Fruit fly (Drosophila melanogaster) whole organism, embryonic: ENCODE results near the gene CG43163.
A peak's percentile ranks its signal among the peaks of the same experiment; 100 is the strongest.

Source experiments
- Bgb ChIP-seq: fragments of 200-800 bp; sonication (Bioruptor generic); IDR thresholded peaks from 2 replicates; pipeline ENCODE4 v1.3.6; 2022; ENCODE audit warnings: missing biosample characterization, missing genetic modification characterization; ENCODE audit not compliant: partially characterized antibody
- BtbVII ChIP-seq: fragments of 200-800 bp; sonication (Bioruptor generic); optimal IDR thresholded peaks from 3 replicates; lab custom pipeline; 2017; ENCODE audit warnings: missing biosample characterization, mild to moderate bottlenecking, missing genetic modification characterization
- C15 ChIP-seq: fragments of 200-800 bp; sonication (Bioruptor generic); IDR thresholded peaks from 3 replicates; pipeline ENCODE4 v1.3.6; 2022; ENCODE audit warnings: missing biosample characterization, missing genetic modification characterization
- CG10543 ChIP-seq: fragments of 200-800 bp; sonication (Bioruptor generic); optimal IDR thresholded peaks from 3 replicates; lab custom pipeline; 2017; ENCODE audit warnings: missing biosample characterization, mild to moderate bottlenecking, missing genetic modification characterization, moderate library complexity
- CG10565 ChIP-seq: fragments of 200-800 bp; sonication (Bioruptor generic); optimal IDR thresholded peaks from 3 replicates; lab custom pipeline; 2016; ENCODE audit warnings: missing biosample characterization, mild to moderate bottlenecking, missing genetic modification characterization
- CG11085 ChIP-seq: fragments of 200-800 bp; sonication (Bioruptor generic); IDR thresholded peaks from 2 replicates; pipeline ENCODE4 v1.3.6; 2022; ENCODE audit warnings: missing biosample characterization, missing genetic modification characterization
- CG11456 ChIP-seq: fragments of 200-800 bp; sonication (Bioruptor generic); IDR thresholded peaks from 3 replicates; pipeline ENCODE4 v1.3.6; 2022; ENCODE audit warnings: missing biosample characterization, missing genetic modification characterization
- CG14441 ChIP-seq: fragments of 200-800 bp; sonication (Bioruptor generic); IDR thresholded peaks from 2 replicates; pipeline ENCODE4 v1.3.6; 2022; ENCODE audit warnings: missing biosample characterization, missing genetic modification characterization
- CG15601 ChIP-seq: fragments of 200-800 bp; sonication (Bioruptor generic); optimal IDR thresholded peaks from 3 replicates; lab custom pipeline; 2019; ENCODE audit warnings: missing biosample characterization, mild to moderate bottlenecking, missing genetic modification characterization, moderate library complexity
- CG1647 ChIP-seq: fragments of 200-800 bp; sonication (Bioruptor generic); optimal IDR thresholded peaks from 3 replicates; lab custom pipeline; 2016; ENCODE audit warnings: missing biosample characterization, missing genetic modification characterization
- CG16815 ChIP-seq: fragments of 200-800 bp; sonication (Bioruptor generic); optimal IDR thresholded peaks from 3 replicates; lab custom pipeline; 2017; ENCODE audit warnings: missing biosample characterization, mild to moderate bottlenecking, missing genetic modification characterization
- CG17568 ChIP-seq: fragments of 200-800 bp; sonication (Bioruptor generic); optimal IDR thresholded peaks from 2 replicates; lab custom pipeline; 2018; ENCODE audit warnings: missing biosample characterization, mild to moderate bottlenecking, missing genetic modification characterization, moderate library complexity
- CG30403 ChIP-seq: fragments of 200-800 bp; sonication (Bioruptor generic); optimal IDR thresholded peaks from 3 replicates; lab custom pipeline; 2016; ENCODE audit warnings: missing biosample characterization, missing genetic modification characterization
- CG33213 ChIP-seq: fragments of 200-800 bp; sonication (Bioruptor generic); optimal IDR thresholded peaks from 3 replicates; lab custom pipeline; 2016; ENCODE audit warnings: missing biosample characterization, missing genetic modification characterization
- CG4360 ChIP-seq: fragments of 200-800 bp; sonication (Bioruptor generic); IDR thresholded peaks from 2 replicates; pipeline ENCODE4 v1.3.6; 2022; ENCODE audit warnings: missing biosample characterization, missing genetic modification characterization
- CG43689 ChIP-seq: fragments of 200-800 bp; sonication (Bioruptor generic); IDR thresholded peaks from 2 replicates; pipeline ENCODE4 v1.3.6; 2022; ENCODE audit warnings: missing biosample characterization, missing genetic modification characterization
- CG6689 ChIP-seq: fragments of 200-800 bp; sonication (Bioruptor generic); IDR thresholded peaks from 2 replicates; pipeline ENCODE4 v1.3.6; 2022; ENCODE audit warnings: missing biosample characterization, missing genetic modification characterization
- CG6813 ChIP-seq: fragments of 200-800 bp; sonication (Bioruptor generic); optimal IDR thresholded peaks from 2 replicates; lab custom pipeline; 2017; ENCODE audit warnings: missing biosample characterization, missing genetic modification characterization, mild to moderate bottlenecking, moderate library complexity, missing genetic modification reagents
- CG7987 ChIP-seq: fragments of 200-800 bp; sonication (Bioruptor generic); optimal IDR thresholded peaks from 2 replicates; lab custom pipeline; 2018; ENCODE audit warnings: missing biosample characterization, mild to moderate bottlenecking, missing genetic modification characterization, moderate library complexity
- D19B ChIP-seq: fragments of 200-800 bp; sonication (Bioruptor generic); optimal IDR thresholded peaks from 2 replicates; lab custom pipeline; 2017; ENCODE audit warnings: missing biosample characterization, mild to moderate bottlenecking, missing genetic modification characterization
- Doc3 ChIP-seq: fragments of 200-800 bp; sonication (Bioruptor generic); IDR thresholded peaks from 3 replicates; pipeline ENCODE4 v1.3.6; 2022; ENCODE audit warnings: missing biosample characterization, missing genetic modification characterization; ENCODE audit not compliant: partially characterized antibody
- E2f1 ChIP-seq: fragments of 200-800 bp; sonication (Bioruptor generic); IDR thresholded peaks from 2 replicates; pipeline ENCODE4 v1.3.6; 2022; ENCODE audit warnings: missing biosample characterization, missing genetic modification characterization
- Gug ChIP-seq: fragments of 200-800 bp; sonication (Bioruptor generic); IDR thresholded peaks from 4 replicates; pipeline ENCODE4 v1.3.6; 2022; ENCODE audit warnings: missing biosample characterization, missing genetic modification characterization
- HLH54F ChIP-seq: fragments of 200-800 bp; sonication (Bioruptor generic); optimal IDR thresholded peaks from 3 replicates; lab custom pipeline; 2016; ENCODE audit warnings: missing biosample characterization, missing genetic modification characterization
- Hand ChIP-seq: fragments of 200-800 bp; sonication (Bioruptor generic); optimal IDR thresholded peaks from 2 replicates; lab custom pipeline; 2017; ENCODE audit warnings: mild to moderate bottlenecking, missing biosample characterization, missing genetic modification reagents, missing genetic modification characterization
- PHDP ChIP-seq: fragments of 200-800 bp; sonication (Bioruptor generic); optimal IDR thresholded peaks from 3 replicates; lab custom pipeline; 2018; ENCODE audit warnings: missing biosample characterization, mild to moderate bottlenecking, missing genetic modification characterization, moderate library complexity
- Ravus ChIP-seq: fragments of 200-800 bp; sonication (Bioruptor generic); IDR thresholded peaks from 2 replicates; pipeline ENCODE4 v1.3.6; 2022; ENCODE audit warnings: missing biosample characterization, missing genetic modification characterization
- Taf1 ChIP-seq: fragments of 200-800 bp; sonication (Bioruptor generic); IDR thresholded peaks from 2 replicates; pipeline ENCODE4 v1.3.6; 2022; ENCODE audit warnings: missing biosample characterization, missing genetic modification characterization
- Tbp ChIP-seq: fragments of >200 bp; optimal IDR thresholded peaks from 2 replicates; lab custom pipeline; 2018; ENCODE audit warnings: missing biosample characterization, missing genetic modification characterization
- aop ChIP-seq: fragments of 200-800 bp; sonication (Bioruptor generic); IDR thresholded peaks from 2 replicates; pipeline ENCODE4 v1.3.6; 2022; ENCODE audit warnings: missing biosample characterization, missing genetic modification characterization
- ara ChIP-seq: fragments of 200-800 bp; sonication (Bioruptor generic); IDR thresholded peaks from 2 replicates; pipeline ENCODE4 v1.3.6; 2022; ENCODE audit warnings: missing biosample characterization, missing genetic modification characterization
- bigmax ChIP-seq: fragments of 200-800 bp; sonication (Bioruptor generic); optimal IDR thresholded peaks from 2 replicates; lab custom pipeline; 2018; ENCODE audit warnings: missing biosample characterization, mild to moderate bottlenecking, missing genetic modification characterization
- cad ChIP-seq: fragments of >200 bp; optimal IDR thresholded peaks from 2 replicates; lab custom pipeline; 2017; ENCODE audit warnings: missing biosample characterization, missing genetic modification characterization
- chif ChIP-seq, 2 experiments: fragments of 200-800 bp; sonication (Bioruptor generic); optimal IDR thresholded peaks; 3 replicates each; lab custom pipeline; 2016; ENCODE audit warnings: missing biosample characterization in 2 of 2, missing genetic modification characterization in 2 of 2
- dan ChIP-seq: fragments of 200-800 bp; sonication (Bioruptor generic); IDR thresholded peaks from 2 replicates; pipeline ENCODE4 v1.3.6; 2022; ENCODE audit warnings: missing biosample characterization, missing genetic modification characterization
- dpn ChIP-seq, 2 experiments: fragments of 200-800 bp; sonication (Bioruptor generic); optimal IDR thresholded peaks; 3 replicates each; lab custom pipeline; 2016; ENCODE audit warnings: missing biosample characterization in 2 of 2, missing genetic modification characterization in 2 of 2
- fd3F ChIP-seq: fragments of 200-800 bp; sonication (Bioruptor generic); optimal IDR thresholded peaks from 2 replicates; lab custom pipeline; 2018; ENCODE audit warnings: missing biosample characterization, mild to moderate bottlenecking, missing genetic modification characterization, moderate library complexity
- fu2 ChIP-seq: fragments of 200-800 bp; sonication (Bioruptor generic); optimal IDR thresholded peaks from 2 replicates; lab custom pipeline; 2016; ENCODE audit warnings: missing biosample characterization, missing genetic modification characterization
- gro ChIP-seq: fragments of 200-800 bp; sonication (Bioruptor generic); optimal IDR thresholded peaks from 2 replicates; lab custom pipeline; 2016; ENCODE audit warnings: missing biosample characterization, missing genetic modification characterization
- gsb ChIP-seq: fragments of 200-800 bp; sonication (Bioruptor generic); IDR thresholded peaks from 2 replicates; pipeline ENCODE4 v1.3.6; 2022; ENCODE audit warnings: missing biosample characterization, missing genetic modification characterization
- inv ChIP-seq: fragments of 200-800 bp; sonication (Bioruptor generic); IDR thresholded peaks from 2 replicates; pipeline ENCODE4 v1.3.6; 2022; ENCODE audit warnings: missing biosample characterization, missing genetic modification characterization; ENCODE audit not compliant: partially characterized antibody
- jumu ChIP-seq: fragments of 200-800 bp; sonication (Bioruptor generic); optimal IDR thresholded peaks from 3 replicates; lab custom pipeline; 2016; ENCODE audit warnings: missing biosample characterization, missing genetic modification characterization
- klu ChIP-seq: fragments of 200-800 bp; sonication (Bioruptor generic); IDR thresholded peaks from 2 replicates; pipeline ENCODE4 v1.3.6; 2022; ENCODE audit warnings: missing biosample characterization, missing genetic modification characterization
- odd ChIP-seq: fragments of 200-800 bp; sonication (Bioruptor generic); optimal IDR thresholded peaks from 2 replicates; lab custom pipeline; 2017; ENCODE audit warnings: missing biosample characterization, mild to moderate bottlenecking, missing genetic modification characterization
- pho ChIP-seq: fragments of 200-800 bp; sonication (Bioruptor generic); optimal IDR thresholded peaks from 2 replicates; lab custom pipeline; 2016; ENCODE audit warnings: missing biosample characterization, missing genetic modification characterization
- slou ChIP-seq: fragments of 200-800 bp; sonication (Bioruptor generic); optimal IDR thresholded peaks from 3 replicates; lab custom pipeline; 2016; ENCODE audit warnings: missing biosample characterization, missing genetic modification characterization
- sqz ChIP-seq: fragments of 200-800 bp; sonication (Bioruptor generic); optimal IDR thresholded peaks from 3 replicates; lab custom pipeline; 2018; ENCODE audit warnings: missing biosample characterization, mild to moderate bottlenecking, missing genetic modification characterization
- sr ChIP-seq: fragments of 200-800 bp; sonication (Bioruptor generic); IDR thresholded peaks from 3 replicates; pipeline ENCODE4 v1.3.6; 2022; ENCODE audit warnings: missing biosample characterization, missing genetic modification characterization
- stc ChIP-seq: fragments of 200-800 bp; sonication (Bioruptor generic); IDR thresholded peaks from 2 replicates; pipeline ENCODE4 v1.3.6; 2022; ENCODE audit warnings: missing biosample characterization, missing genetic modification characterization
- tna ChIP-seq: fragments of 200-800 bp; sonication (Bioruptor generic); IDR thresholded peaks from 2 replicates; pipeline ENCODE4 v1.3.6; 2022; ENCODE audit warnings: missing biosample characterization, missing genetic modification characterization; ENCODE audit not compliant: partially characterized antibody
- trh ChIP-seq: fragments of 200-800 bp; sonication (Bioruptor generic); optimal IDR thresholded peaks from 2 replicates; lab custom pipeline; 2016; ENCODE audit warnings: missing biosample characterization, missing genetic modification characterization
- tx ChIP-seq: fragments of 200-800 bp; sonication (Bioruptor generic); optimal IDR thresholded peaks from 2 replicates; lab custom pipeline; 2016; ENCODE audit warnings: missing biosample characterization, missing genetic modification characterization
- zfh1 ChIP-seq: fragments of 200-800 bp; sonication (Bioruptor generic); IDR thresholded peaks from 3 replicates; pipeline ENCODE4 v1.3.6; 2022; ENCODE audit warnings: missing biosample characterization, missing genetic modification characterization

The CG43163 gene

DNA sequence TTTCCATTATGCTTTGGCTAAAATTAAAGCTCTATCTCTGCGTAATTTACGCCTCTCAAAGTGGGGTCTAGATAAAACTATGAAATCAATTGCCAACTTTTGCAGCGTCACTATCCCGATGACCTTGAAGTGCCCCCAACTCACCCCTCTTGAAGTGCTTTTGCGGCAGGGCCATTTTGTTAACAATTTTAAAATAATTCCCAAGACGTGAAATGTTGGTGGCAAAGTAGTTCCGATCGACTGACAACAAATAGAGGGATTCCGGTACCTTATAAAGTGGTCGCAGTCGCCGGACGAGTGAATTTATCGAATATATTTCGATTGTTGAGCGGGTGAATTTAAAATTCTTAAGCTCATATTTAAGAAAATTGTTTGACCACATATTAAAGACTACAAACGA is 16.3 kb upstream of the CG43163 start, which contains the start of gene GstO2 (continued):
- TF ChIP-seq Bgb (GFP tag; lab: Robert Waterston, UW), result peak; percentile 50
- TF ChIP-seq Tbp (GFP tag; lab: Kevin White, UChicago), result no peak
- no peak for TF ChIP-seq bigmax (GFP tag; lab: Kevin White, UChicago)
- TF ChIP-seq pho (GFP tag; lab: Kevin White, UChicago), result no peak
- TF ChIP-seq sr (GFP tag; lab: Robert Waterston, UW), result no peak
- TF ChIP-seq CG16815 (GFP tag; lab: Kevin White, UChicago), result no peak
- no peak for TF ChIP-seq tna (GFP tag; lab: Robert Waterston, UW)
- no peak for TF ChIP-seq dan
- TF ChIP-seq tx (GFP tag; lab: Kevin White, UChicago), result no peak
- no peak for TF ChIP-seq CG14441 (GFP tag; lab: Robert Waterston, UW)
- TF ChIP-seq trh (GFP tag; lab: Kevin White, UChicago), result no peak
- TF ChIP-seq CG6689, result no peak
- TF ChIP-seq CG30403 (GFP tag; lab: Kevin White, UChicago), result no peak
- no peak for TF ChIP-seq klu (GFP tag; lab: Robert Waterston, UW)
- TF ChIP-seq CG1647 (GFP tag; lab: Kevin White, UChicago), result no peak
- 0 out of 3 replicates have a peak, but pooled peaks have one; percentile 25 for TF ChIP-seq Doc3 (GFP tag; lab: Robert Waterston, UW)
- TF ChIP-seq inv (GFP tag; lab: Robert Waterston, UW), result no peak
- no peak for TF ChIP-seq D19B (GFP tag; lab: Kevin White, UChicago)
- no peak for TF ChIP-seq ara (GFP tag; lab: Robert Waterston, UW)
- TF ChIP-seq CG10543, result no peak
- TF ChIP-seq CG11456 (GFP tag; lab: Robert Waterston, UW), result no peak
- no peak for TF ChIP-seq PHDP (tag; lab: Kevin White, UChicago)
- TF ChIP-seq sqz (GFP tag; lab: Kevin White, UChicago), result no peak
- no peak for TF ChIP-seq gsb (GFP tag; lab: Robert Waterston, UW)
- TF ChIP-seq CG4360, result no peak
- no peak for TF ChIP-seq Taf1 (GFP tag; lab: Robert Waterston, UW)
- no peak for TF ChIP-seq jumu (GFP tag; lab: Kevin White, UChicago)
- TF ChIP-seq CG33213, result no peak
- no peak for TF ChIP-seq Gug
- no peak for TF ChIP-seq dpn (GFP tag; optimal IDR thresholded peaks at IDR 0.05; lab: Kevin White, UChicago)
- no peak for TF ChIP-seq aop (GFP tag; lab: Robert Waterston, UW)
- TF ChIP-seq fd3F (GFP tag; lab: Kevin White, UChicago), result no peak
- TF ChIP-seq CG43689 (GFP tag; lab: Robert Waterston, UW), result no peak
- no peak for TF ChIP-seq cad (GFP tag; lab: Kevin White, UChicago)
- TF ChIP-seq CG11085 (GFP tag; lab: Robert Waterston, UW), result no peak
- TF ChIP-seq HLH54F (GFP tag; lab: Kevin White, UChicago), result no peak
- TF ChIP-seq slou (GFP tag; lab: Kevin White, UChicago), result no peak
- TF ChIP-seq CG15601 (tag; lab: Kevin White, UChicago), result no peak
- no peak for TF ChIP-seq E2f1 (GFP tag; lab: Robert Waterston, UW)
- no peak for TF ChIP-seq Hand
- TF ChIP-seq BtbVII (GFP tag; lab: Kevin White, UChicago), result no peak
- TF ChIP-seq Ravus (GFP tag; lab: Robert Waterston, UW), result no peak
- TF ChIP-seq chif (GFP tag; optimal IDR thresholded peaks at IDR 0.05; lab: Kevin White, UChicago), result no peak
- TF ChIP-seq odd, result no peak
- no peak for TF ChIP-seq C15
- TF ChIP-seq CG7987, result no peak
- TF ChIP-seq CG6813, result no peak
- TF ChIP-seq gro, result no peak
- no peak for TF ChIP-seq CG10565 (GFP tag; lab: Kevin White, UChicago)
- no peak for TF ChIP-seq CG17568
- TF ChIP-seq zfh1 (GFP tag; lab: Robert Waterston, UW), result no peak
- no peak for TF ChIP-seq stc
- no peak for TF ChIP-seq fu2 (GFP tag; lab: Kevin White, UChicago)
